Fruit fly (Drosophila melanogaster): ENCODE results near the gene PolE1.

- TF ChIP-seq vri (GFP tag; optimal IDR thresholded peaks at IDR 0.05) (no peak), eg (GFP tag; IDR thresholded peaks at IDR 0.05) (no peak), Eip78C (GFP tag) (no peak), CG11294 (GFP tag; IDR thresholded peaks at IDR 0.05) (no peak), Hr39 (GFP tag; optimal IDR thresholded peaks at IDR 0.05) (no peak), esn (GFP tag; optimal IDR thresholded peaks at IDR 0.05) (no peak), CG10669 (GFP tag; optimal IDR thresholded peaks at IDR 0.05) (no peak), CG15336 (GFP tag; IDR thresholded peaks at IDR 0.05) (no peak), Hr38 (GFP tag; optimal IDR thresholded peaks at IDR 0.05) (no peak), Eip75B (GFP tag; optimal IDR thresholded peaks at IDR 0.05) (no peak), fd85E (GFP tag; optimal IDR thresholded peaks at IDR 0.05) (no peak), Ets21C (GFP tag; optimal IDR thresholded peaks at IDR 0.05) (no peak), CG1621 (tag; optimal IDR thresholded peaks at IDR 0.05) (no peak)
Observed at dm6 chr3R:23310151-23310550, 37.8 kb upstream of the PolE1 start.

Measured in whole organism, prepupa.